Fruit fly (Drosophila melanogaster) whole organism, adult: ENCODE data around the gene CG6034.

Experiments
- CG11617 ChIP-seq: fragments of 200-800 bp; sonication (Bioruptor generic); optimal IDR thresholded peaks from 2 replicates; lab custom pipeline; 2017; ENCODE audit warnings: mild to moderate bottlenecking, missing biosample characterization, missing genetic modification reagents, missing genetic modification characterization
- CG12768 ChIP-seq: fragments of 200-800 bp; sonication (Bioruptor generic); optimal IDR thresholded peaks from 2 replicates; lab custom pipeline; 2017; ENCODE audit warnings: missing biosample characterization, missing genetic modification characterization, mild to moderate bottlenecking, moderate library complexity, missing genetic modification reagents
- CG14711 ChIP-seq: fragments of 200-800 bp; sonication (Bioruptor generic); optimal IDR thresholded peaks from 2 replicates; lab custom pipeline; 2018; ENCODE audit warnings: missing biosample characterization, mild to moderate bottlenecking, missing genetic modification characterization, moderate library complexity
- CG1620 ChIP-seq: fragments of 200-800 bp; sonication (Bioruptor generic); optimal IDR thresholded peaks from 2 replicates; lab custom pipeline; 2016; ENCODE audit warnings: missing biosample characterization, missing genetic modification characterization
- CG33017 ChIP-seq: fragments of 200-800 bp; sonication (Bioruptor generic); optimal IDR thresholded peaks from 2 replicates; lab custom pipeline; 2018; ENCODE audit warnings: missing biosample characterization, mild to moderate bottlenecking, missing genetic modification characterization, moderate library complexity
- CG5204 ChIP-seq: fragments of 200-800 bp; sonication (Bioruptor generic); optimal IDR thresholded peaks from 2 replicates; lab custom pipeline; 2016; ENCODE audit warnings: missing biosample characterization, missing genetic modification characterization
- CG7045 ChIP-seq: fragments of 200-800 bp; sonication (Bioruptor generic); optimal IDR thresholded peaks from 2 replicates; lab custom pipeline; 2017; ENCODE audit warnings: missing biosample characterization, mild to moderate bottlenecking, missing genetic modification characterization
- CG7101 ChIP-seq: fragments of 200-800 bp; sonication (Bioruptor generic); optimal IDR thresholded peaks from 2 replicates; lab custom pipeline; 2018; ENCODE audit warnings: missing biosample characterization, mild to moderate bottlenecking, missing genetic modification characterization, moderate library complexity
- Clk ChIP-seq: fragments of 200-800 bp; sonication (Bioruptor generic); optimal IDR thresholded peaks from 2 replicates; lab custom pipeline; 2017; ENCODE audit warnings: missing biosample characterization, missing genetic modification characterization
- Crg-1 ChIP-seq: fragments of 200-800 bp; sonication (Bioruptor generic); optimal IDR thresholded peaks from 2 replicates; lab custom pipeline; 2016; ENCODE audit warnings: missing biosample characterization, missing genetic modification characterization
- Hr96 ChIP-seq: fragments of 200-800 bp; sonication (Bioruptor generic); optimal IDR thresholded peaks from 2 replicates; lab custom pipeline; 2016; ENCODE audit warnings: missing biosample characterization, missing genetic modification characterization
- Mnt ChIP-seq: fragments of 200-800 bp; sonication (Bioruptor generic); optimal IDR thresholded peaks from 2 replicates; lab custom pipeline; 2016; ENCODE audit warnings: missing biosample characterization, mild to moderate bottlenecking, missing genetic modification characterization
- bab1 ChIP-seq: fragments of 200-800 bp; sonication (Bioruptor generic); optimal IDR thresholded peaks from 3 replicates; lab custom pipeline; 2019; ENCODE audit warnings: missing biosample characterization, mild to moderate bottlenecking, missing genetic modification characterization, moderate library complexity
- cic ChIP-seq: fragments of 200-800 bp; sonication (Bioruptor generic); optimal IDR thresholded peaks from 2 replicates; lab custom pipeline; 2017; ENCODE audit warnings: missing biosample characterization, mild to moderate bottlenecking, missing genetic modification characterization, moderate library complexity
- cnc ChIP-seq, 2 experiments: fragments of >200 bp; optimal IDR thresholded peaks; 2 replicates each; lab custom pipeline; 2017
- kay ChIP-seq: fragments of 200-800 bp; sonication (Bioruptor generic); peaks from one replicate; lab custom pipeline; 2016; ENCODE audit warnings: missing biosample characterization, missing genetic modification characterization, borderline replicate concordance
- ovo ChIP-seq: fragments of 200-800 bp; sonication (Bioruptor generic); optimal IDR thresholded peaks from 2 replicates; lab custom pipeline; 2016; ENCODE audit warnings: missing biosample characterization, missing genetic modification characterization
- pad ChIP-seq: fragments of 200-800 bp; sonication (Bioruptor generic); optimal IDR thresholded peaks from 3 replicates; lab custom pipeline; 2017; ENCODE audit warnings: missing biosample characterization, missing genetic modification characterization, mild to moderate bottlenecking, moderate library complexity, missing genetic modification reagents
- tj ChIP-seq: fragments of 200-800 bp; sonication (Bioruptor generic); optimal IDR thresholded peaks from 3 replicates; lab custom pipeline; 2017; ENCODE audit warnings: missing biosample characterization, mild to moderate bottlenecking, missing genetic modification characterization, moderate library complexity
- toe ChIP-seq: fragments of 200-800 bp; sonication (Bioruptor generic); optimal IDR thresholded peaks from 2 replicates; lab custom pipeline; 2016; ENCODE audit warnings: missing biosample characterization, missing genetic modification characterization

The CG6034 gene

DNA sequence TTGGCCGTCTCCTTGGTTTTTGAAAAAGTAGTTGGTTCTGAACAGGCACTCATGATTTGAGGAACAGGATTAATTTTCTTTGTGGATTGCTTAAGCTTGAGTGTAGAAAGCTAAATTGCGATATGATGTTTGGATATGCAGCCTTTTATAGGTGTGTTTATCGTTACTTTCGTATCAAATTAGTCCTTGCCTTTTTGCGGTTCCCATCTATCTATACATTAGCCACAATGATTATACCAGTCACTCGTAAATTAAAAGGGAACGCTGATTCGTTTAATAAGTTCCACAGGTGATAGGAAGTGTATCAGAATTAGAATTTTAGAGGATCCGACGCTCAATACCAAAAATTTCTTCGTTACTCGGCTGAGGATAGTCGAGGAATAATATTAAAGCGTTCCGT, at the start of gene CG6034:
Gene CG6034, minus strand, starts transcription at position 101 of the 400 bp plus-strand sequence.
- TF ChIP-seq cic (GFP tag; lab: Kevin White, UChicago) (no peak), CG12768 (GFP tag; lab: Kevin White, UChicago) (no peak)

DNA sequence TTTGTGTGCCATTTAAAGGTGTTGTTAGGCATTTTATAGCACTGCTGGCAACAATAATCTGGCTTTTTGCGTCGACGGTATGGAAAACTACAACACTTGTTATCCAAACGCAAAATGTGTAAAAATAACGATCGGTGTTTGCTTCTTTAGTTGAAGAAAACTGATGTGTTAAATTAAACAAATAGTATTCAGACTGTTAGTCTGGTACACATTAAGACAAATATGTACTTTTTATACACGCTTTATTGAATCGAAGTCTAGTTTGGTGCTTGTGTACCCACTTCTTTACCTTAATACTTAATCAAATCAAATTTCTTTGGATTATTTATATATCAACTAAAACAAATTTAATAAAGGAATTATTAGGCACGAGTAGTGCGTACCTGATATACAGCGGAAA, 44.8 kb upstream of the CG6034 start:
- TF ChIP-seq cic (GFP tag; lab: Kevin White, UChicago) (no peak), kay (no peak), pad (GFP tag; lab: Kevin White, UChicago) (no peak), cnc (optimal IDR thresholded peaks at IDR 0.05; lab: Kevin White, UChicago) (no peak), Mnt (GFP tag; lab: Kevin White, UChicago) (no peak), CG12768 (GFP tag; lab: Kevin White, UChicago) (no peak), toe (GFP tag; lab: Kevin White, UChicago) (no peak), CG7101 (tag; lab: Kevin White, UChicago) (no peak), CG14711 (tag; lab: Kevin White, UChicago) (no peak), CG11617 (no peak), CG33017 (tag; lab: Kevin White, UChicago) (no peak), bab1 (GFP tag; lab: Kevin White, UChicago) (no peak), CG5204 (GFP tag; lab: Kevin White, UChicago) (no peak), CG1620 (GFP tag; lab: Kevin White, UChicago) (no peak), Hr96 (GFP tag; lab: Kevin White, UChicago) (no peak), Clk (no peak), tj (GFP tag; lab: Kevin White, UChicago) (no peak), CG7045 (GFP tag; lab: Kevin White, UChicago) (no peak), ovo (GFP tag; lab: Kevin White, UChicago) (no peak)

DNA sequence AAGACGTTTGTCGTGTGGAACGTTAAGA, 44.6 kb upstream of the CG6034 start, which contains the start of gene CG42815:
Gene CG42815, minus strand, starts transcription at position 20 of the 28 bp plus-strand sequence.
- TF ChIP-seq toe (GFP tag; lab: Kevin White, UChicago) (no peak), cnc (optimal IDR thresholded peaks at IDR 0.05; lab: Kevin White, UChicago) (no peak), Clk (no peak), cic (GFP tag; lab: Kevin White, UChicago) (no peak), Crg-1 (GFP tag; lab: Kevin White, UChicago) (no peak), tj (GFP tag; lab: Kevin White, UChicago) (no peak), CG1620 (GFP tag; lab: Kevin White, UChicago) (no peak), CG5204 (GFP tag; lab: Kevin White, UChicago) (no peak), CG7101 (tag; lab: Kevin White, UChicago) (no peak), Mnt (GFP tag; lab: Kevin White, UChicago) (no peak), kay (no peak), CG11617 (no peak), CG33017 (tag; lab: Kevin White, UChicago) (no peak), CG14711 (tag; lab: Kevin White, UChicago) (no peak), Hr96 (GFP tag; lab: Kevin White, UChicago) (no peak), CG7045 (GFP tag; lab: Kevin White, UChicago) (no peak), CG12768 (GFP tag; lab: Kevin White, UChicago) (no peak), bab1 (GFP tag; lab: Kevin White, UChicago) (no peak)

DNA sequence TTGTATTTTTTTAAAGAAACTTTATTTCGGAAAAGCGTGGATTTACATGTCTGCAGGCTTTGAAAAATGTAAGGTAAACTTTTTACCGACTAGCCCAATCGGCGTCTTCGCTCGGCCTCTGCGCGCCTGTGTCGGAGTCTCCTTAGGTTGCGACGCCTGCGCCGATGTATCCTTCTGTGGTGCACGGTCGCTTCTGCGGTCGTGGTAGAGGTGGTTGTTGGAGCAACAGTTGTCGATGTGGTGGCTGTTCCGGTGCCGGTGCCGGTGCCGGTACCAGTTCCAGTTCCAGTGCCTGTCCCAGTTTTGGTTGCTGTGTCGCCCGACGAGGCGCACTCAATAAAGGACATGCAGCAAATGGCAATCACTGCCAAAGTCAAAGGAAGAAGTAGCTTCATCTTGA, 44.4 kb upstream of the CG6034 start:
- TF ChIP-seq CG12768 (GFP tag; lab: Kevin White, UChicago) = no peak
- no peak for TF ChIP-seq tj (GFP tag; lab: Kevin White, UChicago)
- TF ChIP-seq CG33017 (tag; lab: Kevin White, UChicago) = no peak
- no peak for TF ChIP-seq CG14711 (tag; lab: Kevin White, UChicago)
- no peak for TF ChIP-seq CG11617
- no peak for TF ChIP-seq Mnt (GFP tag; lab: Kevin White, UChicago)
- TF ChIP-seq CG1620 (GFP tag; lab: Kevin White, UChicago) = no peak
- TF ChIP-seq kay = no peak
- no peak for TF ChIP-seq CG5204 (GFP tag; lab: Kevin White, UChicago)
- no peak for TF ChIP-seq Clk
- no peak for TF ChIP-seq Crg-1 (GFP tag; lab: Kevin White, UChicago)
- no peak for TF ChIP-seq cic (GFP tag; lab: Kevin White, UChicago)
- TF ChIP-seq Hr96 (GFP tag; lab: Kevin White, UChicago) = no peak
- TF ChIP-seq pad (GFP tag; lab: Kevin White, UChicago) = no peak
- no peak for TF ChIP-seq cnc (optimal IDR thresholded peaks at IDR 0.05; lab: Kevin White, UChicago)
- no peak for TF ChIP-seq bab1 (GFP tag; lab: Kevin White, UChicago)
- TF ChIP-seq CG7045 (GFP tag; lab: Kevin White, UChicago) = no peak

DNA sequence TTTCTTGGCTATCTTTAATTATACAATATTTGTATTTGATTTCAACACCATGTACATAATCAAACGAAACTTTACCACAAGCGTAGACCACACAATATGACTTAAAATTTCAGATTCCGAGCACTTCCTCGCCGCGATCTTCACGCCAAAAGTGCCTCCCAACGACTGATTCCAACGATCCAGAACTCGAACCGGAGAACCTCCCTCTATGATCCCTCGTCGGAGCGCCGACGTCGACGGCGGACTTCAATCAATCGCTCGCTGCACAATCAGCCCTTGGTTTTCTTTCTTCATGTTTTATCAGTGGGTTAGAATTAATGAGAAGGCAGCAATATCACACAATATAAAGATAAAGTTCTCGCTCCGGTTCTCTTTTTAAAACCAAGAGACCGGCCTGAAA, 17.3 kb upstream of the CG6034 start, which contains the start of the genes Adgf-A and Adgf-A2:
Gene Adgf-A, minus strand, starts transcription at position 172 of the 400 bp plus-strand sequence.
Gene Adgf-A2, minus strand, starts transcription at position 172 of the 400 bp plus-strand sequence.
- TF ChIP-seq tj (GFP tag; lab: Kevin White, UChicago) = no peak
- TF ChIP-seq cnc (optimal IDR thresholded peaks at IDR 0.05; lab: Kevin White, UChicago) = no peak
- no peak for TF ChIP-seq Mnt (GFP tag; lab: Kevin White, UChicago)
- no peak for TF ChIP-seq CG14711 (tag; lab: Kevin White, UChicago)
- no peak for TF ChIP-seq toe (GFP tag; lab: Kevin White, UChicago)
- TF ChIP-seq Crg-1 (GFP tag; lab: Kevin White, UChicago) = no peak
- no peak for TF ChIP-seq cic (GFP tag; lab: Kevin White, UChicago)
- TF ChIP-seq CG5204 (GFP tag; lab: Kevin White, UChicago) = no peak
- TF ChIP-seq Clk = no peak
- TF ChIP-seq Hr96 (GFP tag; lab: Kevin White, UChicago) = no peak
- no peak for TF ChIP-seq ovo (GFP tag; lab: Kevin White, UChicago)

DNA sequence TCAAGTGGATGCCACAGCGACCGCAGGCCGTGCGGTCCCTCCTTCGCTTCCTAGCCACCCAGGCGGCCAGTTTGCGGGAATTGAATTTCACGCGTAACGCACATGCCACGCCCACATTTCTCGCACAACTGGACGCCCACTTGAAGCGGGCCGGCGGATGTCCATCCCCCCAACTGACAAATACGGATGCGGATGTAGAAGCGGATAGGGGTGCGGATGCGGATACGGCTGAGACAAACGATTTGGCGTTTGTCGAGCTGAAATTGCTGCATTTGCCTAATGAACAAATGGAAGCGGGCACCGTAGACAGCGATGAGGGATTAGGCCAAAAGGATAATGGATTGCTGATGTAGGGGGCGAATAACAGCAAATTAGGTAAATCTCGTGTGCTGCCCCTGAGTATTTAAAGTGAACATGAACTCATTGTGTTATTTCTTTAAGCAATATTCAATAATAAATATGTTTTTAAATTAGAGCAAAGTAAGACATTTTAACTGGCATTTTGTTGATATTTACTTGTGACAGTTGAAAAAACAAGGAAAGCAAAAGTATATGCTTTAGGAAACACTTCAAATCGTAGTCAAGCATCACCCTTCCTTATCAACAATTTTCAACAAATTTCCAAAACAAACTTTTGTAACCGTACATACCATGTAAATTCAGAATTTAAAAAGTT, 12.6 kb upstream of the CG6034 start, which contains the start of gene CG32181:
Gene CG32181, plus strand, starts transcription at position 626 of the 676 bp plus-strand sequence.
- TF ChIP-seq CG33017 (tag; lab: Kevin White, UChicago) = no peak
- TF ChIP-seq CG7045 (GFP tag; lab: Kevin White, UChicago) = no peak
- no peak for TF ChIP-seq CG14711 (tag; lab: Kevin White, UChicago)
- no peak for TF ChIP-seq CG7101 (tag; lab: Kevin White, UChicago)
- no peak for TF ChIP-seq bab1 (GFP tag; lab: Kevin White, UChicago)
- TF ChIP-seq tj (GFP tag; lab: Kevin White, UChicago) = no peak
- TF ChIP-seq CG11617 = no peak
- no peak for TF ChIP-seq kay
- TF ChIP-seq CG12768 (GFP tag; lab: Kevin White, UChicago) = no peak
- no peak for TF ChIP-seq Mnt (GFP tag; lab: Kevin White, UChicago)
- no peak for TF ChIP-seq cic (GFP tag; lab: Kevin White, UChicago)
- no peak for TF ChIP-seq ovo (GFP tag; lab: Kevin White, UChicago)
- TF ChIP-seq CG5204 (GFP tag; lab: Kevin White, UChicago) = no peak
- no peak for TF ChIP-seq toe (GFP tag; lab: Kevin White, UChicago)
- no peak for TF ChIP-seq Hr96 (GFP tag; lab: Kevin White, UChicago)
- TF ChIP-seq CG1620 (GFP tag; lab: Kevin White, UChicago) = no peak
